Worm (Caenorhabditis elegans) whole organism, L3 larva: Measurements from ENCODE around the gene hars-1.

Experiments used
- ama-1 ChIP-seq: fragments of 150-350 bp; optimal IDR thresholded peaks from 2 replicates; lab custom pipeline; 2018
- ceh-28 ChIP-seq: fragments of 150-350 bp; optimal IDR thresholded peaks from 2 replicates; lab custom pipeline; 2014; ENCODE audit warnings: missing biosample characterization, missing genetic modification reagents, missing genetic modification characterization
- daf-12 ChIP-seq: fragments of 150-350 bp; optimal IDR thresholded peaks from 2 replicates; lab custom pipeline; 2014; ENCODE audit warnings: missing biosample characterization, missing genetic modification reagents, missing genetic modification characterization
- egl-5 ChIP-seq: fragments of 150-350 bp; optimal IDR thresholded peaks from 2 replicates; lab custom pipeline; 2017; ENCODE audit warnings: missing biosample characterization, missing genetic modification reagents, missing genetic modification characterization, inconsistent platforms
- elt-1 ChIP-seq: fragments of 150-350 bp; optimal IDR thresholded peaks from 2 replicates; lab custom pipeline; 2014; ENCODE audit warnings: missing biosample characterization, missing genetic modification characterization
- elt-2 ChIP-seq: sonication (generic microtip); optimal IDR thresholded peaks from 2 replicates; lab custom pipeline; 2016; ENCODE audit warnings: missing genetic modification reagents, mild to moderate bottlenecking, missing genetic modification characterization, missing compliant biosample characterization
- elt-3 ChIP-seq, 3 experiments: fragments of 150-350 bp in 1 of 3; sonication (generic microtip) in 2 of 3; optimal IDR thresholded peaks; 2 replicates in 2 of 3; 4 replicates in 1 of 3; lab custom pipeline; 2014 to 2017; ENCODE audit warnings: missing biosample characterization in 3 of 3, missing genetic modification characterization in 3 of 3
- fkh-2 ChIP-seq: fragments of 150-350 bp; optimal IDR thresholded peaks from 2 replicates; lab custom pipeline; 2014; ENCODE audit warnings: missing biosample characterization, missing genetic modification reagents, missing genetic modification characterization
- fos-1 ChIP-seq: fragments of 150-350 bp; optimal IDR thresholded peaks from 2 replicates; lab custom pipeline; 2014; ENCODE audit warnings: missing biosample characterization, missing genetic modification characterization
- hmg-11 ChIP-seq: sonication (generic microtip); optimal IDR thresholded peaks from 2 replicates; lab custom pipeline; 2016; ENCODE audit warnings: missing genetic modification characterization, missing compliant biosample characterization
- jun-1 ChIP-seq: fragments of 150-350 bp; optimal IDR thresholded peaks from 2 replicates; lab custom pipeline; 2014; ENCODE audit warnings: missing biosample characterization, missing genetic modification reagents, missing genetic modification characterization
- lin-15B ChIP-seq: fragments of 150-350 bp; optimal IDR thresholded peaks from 2 replicates; lab custom pipeline; 2014; ENCODE audit warnings: missing biosample characterization, missing genetic modification characterization
- lin-39 ChIP-seq: fragments of 150-350 bp; optimal IDR thresholded peaks from 2 replicates; lab custom pipeline; 2018; ENCODE audit warnings: missing biosample characterization, missing genetic modification reagents, missing genetic modification characterization
- mdl-1 ChIP-seq: fragments of 150-350 bp; optimal IDR thresholded peaks from 2 replicates; lab custom pipeline; 2014; ENCODE audit warnings: missing biosample characterization, missing genetic modification characterization
- nfya-1 ChIP-seq: sonication (generic microtip); optimal IDR thresholded peaks from 2 replicates; lab custom pipeline; 2017; ENCODE audit warnings: missing genetic modification characterization, mild to moderate bottlenecking, missing compliant biosample characterization, antibody characterized with exemption, moderate library complexity; ENCODE audit not compliant: insufficient read depth
- nhr-23 ChIP-seq: fragments of 150-350 bp; optimal IDR thresholded peaks from 2 replicates; lab custom pipeline; 2014; ENCODE audit warnings: missing biosample characterization, missing genetic modification reagents, missing genetic modification characterization
- nhr-25 ChIP-seq: sonication (generic microtip); optimal IDR thresholded peaks from 2 replicates; lab custom pipeline; 2017; ENCODE audit warnings: missing biosample characterization, missing genetic modification characterization
- nhr-28 ChIP-seq: fragments of 150-350 bp; optimal IDR thresholded peaks from 2 replicates; lab custom pipeline; 2014; ENCODE audit warnings: missing biosample characterization, missing genetic modification characterization
- nhr-43 ChIP-seq: sonication (generic microtip); optimal IDR thresholded peaks from 2 replicates; lab custom pipeline; 2016; ENCODE audit warnings: mild to moderate bottlenecking, missing genetic modification characterization, missing compliant biosample characterization; ENCODE audit not compliant: poor library complexity, severe bottlenecking
- nhr-76 ChIP-seq: fragments of 150-350 bp; sonication (generic microtip); optimal IDR thresholded peaks from 5 replicates; lab custom pipeline; 2014; ENCODE audit warnings: missing biosample characterization, missing genetic modification characterization
- pha-4 ChIP-seq: fragments of 150-350 bp; optimal IDR thresholded peaks from 2 replicates; lab custom pipeline; 2014; ENCODE audit warnings: missing biosample characterization, missing genetic modification reagents, missing genetic modification characterization
- pqm-1 ChIP-seq: fragments of 150-350 bp; optimal IDR thresholded peaks from 2 replicates; lab custom pipeline; 2017; ENCODE audit warnings: missing biosample characterization, missing genetic modification characterization, inconsistent platforms
- skn-1 ChIP-seq: fragments of 150-350 bp; optimal IDR thresholded peaks from 2 replicates; lab custom pipeline; 2014; ENCODE audit warnings: missing biosample characterization, missing genetic modification characterization
- snpc-4 ChIP-seq: fragments of 150-350 bp; optimal IDR thresholded peaks from 2 replicates; lab custom pipeline; 2014; ENCODE audit warnings: missing biosample characterization, missing genetic modification characterization
- tbx-2 ChIP-seq: sonication (generic microtip); optimal IDR thresholded peaks from 2 replicates; lab custom pipeline; 2016; ENCODE audit warnings: mild to moderate bottlenecking, missing genetic modification characterization, missing compliant biosample characterization
- unc-39 ChIP-seq: sonication (generic microtip); optimal IDR thresholded peaks from 4 replicates; lab custom pipeline; 2017; ENCODE audit warnings: missing biosample characterization, missing genetic modification characterization
- ztf-11 ChIP-seq: fragments of 150-350 bp; optimal IDR thresholded peaks from 2 replicates; lab custom pipeline; 2014; ENCODE audit warnings: missing biosample characterization, missing genetic modification characterization
- ztf-4 ChIP-seq: fragments of 150-350 bp; optimal IDR thresholded peaks from 2 replicates; lab custom pipeline; 2014; ENCODE audit warnings: missing biosample characterization, missing genetic modification characterization

hars-1 gene

DNA sequence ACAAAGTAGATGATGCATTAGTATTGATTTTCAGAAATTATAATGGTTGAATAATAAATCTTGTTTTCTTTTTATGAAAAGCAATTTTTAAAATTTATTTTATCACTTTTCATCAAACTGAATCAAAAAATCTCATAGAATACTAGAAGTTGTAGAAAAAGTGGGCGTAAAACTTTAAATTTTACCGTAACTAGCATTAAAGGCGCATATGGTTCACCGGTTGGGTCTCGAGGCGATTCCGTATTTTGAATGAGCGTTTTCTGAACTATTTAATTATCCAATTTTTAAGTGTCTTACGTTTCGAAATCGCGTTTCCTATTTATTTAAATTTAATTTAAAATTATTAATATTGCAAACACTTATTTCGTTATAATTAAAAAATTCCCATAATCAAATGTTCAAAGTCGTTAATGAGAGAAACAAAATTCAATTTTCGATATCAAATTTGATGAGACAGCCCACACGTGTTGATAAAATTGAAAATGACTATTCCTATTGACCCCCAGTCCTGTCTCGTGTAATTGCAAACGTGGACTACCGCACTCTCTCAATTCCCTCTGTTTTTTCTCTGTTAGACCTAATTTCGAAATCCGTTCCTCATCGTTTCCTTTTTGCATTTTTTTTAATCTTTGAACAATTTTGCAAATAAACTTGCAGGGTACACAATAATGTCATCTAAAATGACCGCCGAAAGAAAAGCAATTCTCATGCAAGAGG lies at the start of gene hars-1, which contains the start of gene T11G6.2:
Gene hars-1, plus strand, starts transcription at position 658 of the 717 bp plus-strand sequence.
Gene T11G6.2, minus strand, starts transcription at position 197 of the 717 bp plus-strand sequence.
- TF ChIP-seq lin-15B (peak; percentile 42), elt-3 (tag; optimal IDR thresholded peaks at IDR 0.05; lab: Kevin White, UChicago) (no peak), fkh-2 (tag; lab: Kevin White, UChicago) (no peak), hmg-11 (tag; lab: Kevin White, UChicago) (peak; percentile 29), pqm-1 (tag; lab: Kevin White, UChicago) (peak; percentile 80), elt-2 (tag; lab: Kevin White, UChicago) (peak; percentile 73), lin-39 (tag; lab: Kevin White, UChicago) (peak; percentile 33), nhr-25 (tag; lab: Kevin White, UChicago) (peak; percentile 9), nhr-23 (tag; lab: Kevin White, UChicago) (peak; percentile 37), elt-1 (tag; lab: Kevin White, UChicago) (no peak), mdl-1 (tag; lab: Kevin White, UChicago) (peak; percentile 3), snpc-4 (tag; lab: Kevin White, UChicago) (peak; percentile 33), pha-4 (tag; lab: Kevin White, UChicago) (peak; percentile 45), nfya-1 (tag; lab: Kevin White, UChicago) (peak; percentile 39)
- TF ChIP-seq, all 47 proteins: peak for 11

DNA sequence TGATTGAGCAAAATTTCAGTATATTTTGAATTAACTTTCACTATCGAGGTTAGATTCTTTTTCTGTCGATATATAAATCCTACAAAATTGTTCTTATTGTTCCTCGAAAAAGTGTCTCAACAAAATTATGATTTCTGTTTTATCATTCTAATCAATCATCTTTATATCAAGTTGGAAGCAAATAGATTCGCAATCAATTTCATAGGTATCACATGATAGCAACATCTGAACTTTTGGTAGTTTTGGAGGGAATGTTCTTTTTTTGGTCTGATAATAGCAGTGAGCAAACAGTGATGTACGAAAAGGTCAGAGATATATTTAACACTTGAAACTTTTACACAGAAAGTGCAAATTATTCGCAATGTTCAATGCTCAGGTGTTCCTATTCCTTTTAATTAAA lies 47.9 kb upstream of the hars-1 start:
- TF ChIP-seq pha-4 (tag; lab: Kevin White, UChicago), result peak; percentile 15
- peak; percentile 78 for TF ChIP-seq elt-2 (tag; lab: Kevin White, UChicago)
- TF ChIP-seq nhr-28 (tag; lab: Kevin White, UChicago), result no peak
- TF ChIP-seq elt-3 (tag; optimal IDR thresholded peaks at IDR 0.05; lab: Kevin White, UChicago), result no peak
- TF ChIP-seq pqm-1 (tag; lab: Kevin White, UChicago), result peak; percentile 95
- no peak for TF ChIP-seq nhr-43 (tag; lab: Kevin White, UChicago)
- TF ChIP-seq skn-1 (tag; lab: Kevin White, UChicago), result peak; percentile 7
- TF ChIP-seq, all 47 proteins: peak for 4

DNA sequence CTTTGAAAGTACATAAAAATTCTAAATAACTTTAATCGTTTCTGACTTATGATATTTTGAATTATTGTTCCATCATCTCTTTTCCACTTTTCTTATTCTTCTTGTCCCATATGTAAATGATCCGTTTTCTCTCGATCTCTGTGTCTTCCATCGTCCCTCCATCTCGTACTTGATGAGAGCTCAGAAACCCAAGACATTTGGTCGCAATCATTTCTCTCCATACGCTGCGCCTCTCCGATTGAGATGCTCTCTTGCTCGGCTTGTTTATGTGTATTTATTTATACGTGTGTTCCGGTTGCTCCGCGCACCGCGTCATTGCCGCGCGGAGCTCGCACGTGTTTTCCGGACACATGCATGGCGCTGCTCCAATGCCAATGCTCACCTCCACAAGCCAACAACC lies 47.4 kb upstream of the hars-1 start:
- TF ChIP-seq ama-1, result no peak
- peak; percentile 5 for TF ChIP-seq pha-4 (tag; lab: Kevin White, UChicago)
- TF ChIP-seq lin-15B, result no peak
- TF ChIP-seq ztf-4 (tag; lab: Kevin White, UChicago), result no peak
- no peak for TF ChIP-seq tbx-2 (tag; lab: Kevin White, UChicago)
- TF ChIP-seq ceh-28 (tag; lab: Kevin White, UChicago), result no peak

- TF ChIP-seq fos-1 (tag; lab: Kevin White, UChicago) (no peak), ztf-11 (tag; lab: Kevin White, UChicago) (no peak), egl-5 (tag; lab: Kevin White, UChicago) (peak; percentile 59)
These were observed 46.7 kb upstream of the hars-1 start, which contains the start of gene miz-1 for ce11 chrIV:10812099-10812498. TSS of gene miz-1 (plus strand) at chrIV:10812399.

DNA sequence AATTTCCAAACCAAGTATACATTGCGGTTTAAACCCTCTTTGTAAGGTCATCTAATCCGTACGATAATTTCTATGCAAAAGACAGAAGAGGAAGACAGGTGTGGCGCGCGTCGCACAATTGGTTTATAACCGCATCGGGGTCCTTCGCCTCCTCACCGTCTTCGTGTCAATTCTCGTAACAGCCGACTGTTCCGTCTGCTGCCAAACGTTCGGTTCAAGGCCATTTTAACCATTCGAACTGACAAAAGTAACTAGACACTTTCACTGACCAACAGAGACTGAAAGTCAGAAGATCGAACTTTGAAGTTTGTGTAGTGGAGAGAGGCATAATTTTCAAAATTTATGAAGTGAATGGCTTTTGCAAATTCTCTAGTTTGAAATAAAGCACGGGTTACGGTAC lies 42.8 kb upstream of the hars-1 start:
- TF ChIP-seq ama-1 (no peak), nhr-25 (tag; lab: Kevin White, UChicago) (peak; percentile 78)

DNA sequence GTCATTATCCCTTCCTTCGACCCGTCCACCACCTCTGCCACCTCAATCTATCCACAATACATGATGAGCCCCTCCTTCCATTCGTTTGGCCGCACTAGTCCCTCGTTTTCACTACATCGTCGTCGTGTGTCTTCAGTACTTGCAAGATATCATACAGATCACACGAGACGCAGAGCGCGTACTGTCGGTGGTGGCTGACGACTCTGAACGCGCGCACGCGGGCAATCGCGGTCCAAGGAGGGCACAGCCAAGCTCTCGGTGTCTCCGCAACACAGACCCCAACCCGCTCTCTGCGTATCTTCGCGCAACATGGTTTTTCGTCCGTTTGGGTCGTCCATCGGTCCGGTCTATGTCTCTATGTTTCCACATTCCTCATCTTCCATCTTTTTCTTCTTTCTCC lies 41.7 kb upstream of the hars-1 start:
- no peak for TF ChIP-seq nhr-76
- TF ChIP-seq hmg-11 (tag; lab: Kevin White, UChicago), result peak; percentile 70
- TF ChIP-seq unc-39 (tag; lab: Kevin White, UChicago), result no peak
- peak; percentile 18 for TF ChIP-seq nfya-1 (tag; lab: Kevin White, UChicago)
- TF ChIP-seq nhr-23 (tag; lab: Kevin White, UChicago), result peak; percentile 9
- no peak for TF ChIP-seq jun-1
- peak; percentile 23 for TF ChIP-seq lin-39 (tag; lab: Kevin White, UChicago)
- TF ChIP-seq daf-12 (tag; lab: Kevin White, UChicago), result no peak
